Worm (Caenorhabditis elegans): ENCODE measurements around the gene gly-14.

DNA sequence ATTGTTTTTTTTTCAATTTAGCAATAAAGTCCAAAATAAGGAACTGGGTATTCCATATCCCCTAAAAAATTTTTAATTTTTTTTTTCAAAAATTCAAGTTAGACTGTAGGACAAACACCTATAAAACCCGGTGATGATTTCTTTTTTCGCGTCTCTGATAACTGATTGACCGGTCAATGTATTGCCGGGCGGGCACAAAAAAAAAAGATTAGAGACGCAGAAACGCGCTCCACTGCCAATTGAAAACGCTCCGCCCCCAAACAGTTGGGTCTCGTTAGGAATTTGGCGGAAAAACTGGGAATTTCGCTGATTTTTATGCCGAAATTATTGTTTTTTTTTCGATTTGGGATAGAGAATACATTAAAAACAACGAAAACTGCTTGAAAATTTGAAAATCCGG, 24.7 kb downstream of the gly-14 start:
- TF ChIP-seq pha-4 (tag; optimal IDR thresholded peaks at IDR 0.05) (no peak), snpc-4 (tag; optimal IDR thresholded peaks at IDR 0.05) (no peak), nhr-77 (tag; optimal IDR thresholded peaks at IDR 0.05) (no peak), tbx-2 (tag; optimal IDR thresholded peaks at IDR 0.05) (no peak), nhr-11 (tag; optimal IDR thresholded peaks at IDR 0.05) (no peak), pqm-1 (tag; optimal IDR thresholded peaks at IDR 0.05) (no peak), nhr-25 (tag; optimal IDR thresholded peaks at IDR 0.05) (no peak), jun-1 (tag; optimal IDR thresholded peaks at IDR 0.05) (no peak), nhr-12 (tag; optimal IDR thresholded peaks at IDR 0.05) (no peak)
